Worm (Caenorhabditis elegans) whole organism, L2 larva: Measurements from ENCODE around the gene R07E3.4.

Experiments
- nhr-11 ChIP-seq: fragments of 150-350 bp; optimal IDR thresholded peaks from 2 replicates; lab custom pipeline; 2014; ENCODE audit warnings: missing biosample characterization, missing genetic modification characterization
- nhr-237 ChIP-seq: fragments of 150-350 bp; optimal IDR thresholded peaks from 2 replicates; lab custom pipeline; 2014; ENCODE audit warnings: missing biosample characterization, missing genetic modification characterization
- nhr-77 ChIP-seq: fragments of 150-350 bp; optimal IDR thresholded peaks from 2 replicates; lab custom pipeline; 2014; ENCODE audit warnings: missing biosample characterization, missing genetic modification characterization
- snpc-4 ChIP-seq: fragments of 150-350 bp; optimal IDR thresholded peaks from 2 replicates; lab custom pipeline; 2014; ENCODE audit warnings: missing biosample characterization, missing genetic modification characterization
- unc-39 ChIP-seq: fragments of 150-350 bp; optimal IDR thresholded peaks from 2 replicates; lab custom pipeline; 2014; ENCODE audit warnings: missing biosample characterization, missing genetic modification characterization
- unc-55 ChIP-seq: fragments of 150-350 bp; sonication (generic microtip); optimal IDR thresholded peaks from 3 replicates; lab custom pipeline; 2014; ENCODE audit warnings: missing biosample characterization, missing genetic modification reagents, missing genetic modification characterization

DNA sequence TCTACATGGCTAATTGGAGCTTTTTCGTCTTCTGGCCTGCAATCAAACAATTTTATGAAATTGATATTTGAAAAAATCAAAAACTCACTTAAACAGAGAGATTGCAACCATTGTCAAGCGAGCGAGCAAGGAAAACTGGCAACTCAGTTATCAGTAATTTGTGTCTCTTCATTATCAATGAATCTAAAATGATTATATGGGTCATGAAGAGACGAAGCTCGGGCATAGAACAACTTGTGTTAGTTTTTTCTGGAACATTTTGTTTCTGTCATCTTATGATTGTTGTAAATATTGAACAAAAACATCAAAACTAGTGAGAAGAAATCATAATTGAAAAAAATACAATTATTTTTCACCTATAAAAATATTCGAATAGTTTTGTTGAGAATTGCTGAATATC lies 7.8 kb upstream of the R07E3.4 start, which contains the start of gene R07E3.1:
- TF ChIP-seq nhr-77 = no peak
- TF ChIP-seq nhr-11 (tag; lab: Kevin White, UChicago) = no peak
- no peak for TF ChIP-seq unc-39 (tag; lab: Kevin White, UChicago)
- no peak for TF ChIP-seq snpc-4
- TF ChIP-seq unc-55 (GFP tag; lab: Kevin White, UChicago) = no peak
- no peak for TF ChIP-seq nhr-237 (tag; lab: Kevin White, UChicago)
